Fruit fly (Drosophila melanogaster): ENCODE results near the gene MCTS1.

DNA sequence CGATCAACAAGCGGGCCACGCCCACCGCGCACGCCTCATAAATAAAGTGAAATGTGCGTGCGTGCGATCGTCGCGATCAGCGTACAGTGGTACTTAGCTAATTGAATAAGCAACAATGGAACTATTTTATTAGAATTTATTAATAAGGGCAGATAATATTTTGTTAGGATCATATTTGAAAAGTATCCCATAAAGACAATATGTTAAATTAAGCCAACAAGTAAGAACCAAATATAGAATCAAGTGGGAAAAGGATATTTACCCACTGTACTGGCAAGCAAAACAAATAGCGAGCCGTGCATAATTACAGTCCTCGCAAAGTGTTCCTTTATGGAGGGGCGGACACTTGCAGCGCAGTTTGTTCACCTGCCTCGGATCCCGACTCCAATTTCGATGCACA, 15.6 kb upstream of the MCTS1 start:
- TF ChIP-seq CG8478 (optimal IDR thresholded peaks at IDR 0.05) = no peak
- TF ChIP-seq CTCF (optimal IDR thresholded peaks at IDR 0.05) = no peak
